Worm (Caenorhabditis elegans): ENCODE measurements around the gene rps-24.

DNA sequence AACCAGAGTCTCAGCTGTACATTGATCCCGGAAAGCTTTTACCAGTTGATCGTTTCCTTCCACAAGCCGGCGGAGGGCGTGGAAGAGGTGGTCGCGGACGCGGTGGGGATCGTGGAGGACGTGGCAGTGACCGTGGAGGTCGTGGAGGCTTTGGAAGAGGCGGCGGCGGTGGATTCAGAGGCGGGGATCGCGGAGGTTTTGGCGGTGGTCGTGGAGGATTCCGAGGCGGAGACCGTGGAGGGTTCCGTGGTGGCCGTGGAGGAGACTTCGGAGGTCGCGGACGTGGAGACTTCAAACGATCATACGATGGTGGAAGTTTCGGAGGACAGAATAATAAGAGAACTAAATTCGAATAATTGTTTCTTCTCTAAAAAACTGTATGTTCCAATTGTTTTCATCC is 40.9 kb downstream of the rps-24 start:
- TF ChIP-seq mxl-3 (GFP tag; optimal IDR thresholded peaks at IDR 0.05) = no peak
- TF ChIP-seq zip-11 (GFP tag; IDR thresholded peaks at IDR 0.05) = no peak
- no peak for TF ChIP-seq rbr-2 (tag; optimal IDR thresholded peaks at IDR 0.05)
- TF ChIP-seq ceh-82 (tag; optimal IDR thresholded peaks at IDR 0.05) = no peak
